Worm (Caenorhabditis elegans): ENCODE data around the gene flr-1.

- TF ChIP-seq ceh-45 (GFP tag; IDR thresholded peaks at IDR 0.05) (no peak), pha-4 (tag; optimal IDR thresholded peaks at IDR 0.05) (no peak), rnt-1 (tag; optimal IDR thresholded peaks at IDR 0.05) (no peak), ama-1 (optimal IDR thresholded peaks at IDR 0.05) (no peak)
Observed at ce11 chrX:13444267-13444666, 12.1 kb downstream of the flr-1 start.
